Worm (Caenorhabditis elegans) whole organism, young adult: Measurements from ENCODE around the gene K07E8.7.

Experiments
- B0336.3 ChIP-seq: fragments of 200-800 bp; sonication (Bioruptor generic); IDR thresholded peaks from 2 replicates; pipeline ENCODE4 v1.3.6; 2022; ENCODE audit warnings: missing genetic modification characterization, missing compliant biosample characterization
- C06A6.2 ChIP-seq: fragments of 200-800 bp; sonication (Bioruptor generic); conservative IDR thresholded peaks from 2 replicates; pipeline ENCODE4 v1.3.6; 2022; ENCODE audit warnings: missing genetic modification characterization, missing compliant biosample characterization
- F10E7.11 ChIP-seq: sonication (generic microtip); optimal IDR thresholded peaks from 2 replicates; lab custom pipeline; 2017; ENCODE audit warnings: mild to moderate bottlenecking, missing genetic modification characterization, moderate library complexity, missing compliant biosample characterization
- F22D6.2 ChIP-seq: sonication (generic microtip); optimal IDR thresholded peaks from 2 replicates; lab custom pipeline; 2016; ENCODE audit warnings: mild to moderate bottlenecking, missing genetic modification characterization, missing compliant biosample characterization
- F37B4.10 ChIP-seq: fragments of 200-800 bp; sonication (Bioruptor generic); IDR thresholded peaks from 2 replicates; pipeline ENCODE4 v1.3.6; 2022; ENCODE audit warnings: missing genetic modification characterization, missing compliant biosample characterization
- F57A8.1 ChIP-seq: fragments of 200-800 bp; sonication (Bioruptor generic); optimal IDR thresholded peaks from 2 replicates; lab custom pipeline; 2018; ENCODE audit warnings: mild to moderate bottlenecking, missing genetic modification characterization, moderate library complexity, missing compliant biosample characterization
- F57C9.4 ChIP-seq: sonication (generic microtip); optimal IDR thresholded peaks from 2 replicates; lab custom pipeline; 2017; ENCODE audit warnings: mild to moderate bottlenecking, missing genetic modification characterization, missing compliant biosample characterization
- K12H6.12 ChIP-seq: fragments of 200-800 bp; sonication (Bioruptor generic); optimal IDR thresholded peaks from 2 replicates; lab custom pipeline; 2018; ENCODE audit warnings: mild to moderate bottlenecking, missing genetic modification characterization, missing compliant biosample characterization
- T07F8.4 ChIP-seq: sonication (generic microtip); optimal IDR thresholded peaks from 2 replicates; lab custom pipeline; 2016; ENCODE audit warnings: mild to moderate bottlenecking, missing genetic modification characterization, moderate library complexity, missing compliant biosample characterization
- Y53F4B.3 ChIP-seq: fragments of 200-800 bp; sonication (Bioruptor generic); IDR thresholded peaks from 2 replicates; pipeline ENCODE4 v1.3.6; 2022; ENCODE audit warnings: missing genetic modification reagents, missing genetic modification characterization, missing compliant biosample characterization
- Y56A3A.18 ChIP-seq: fragments of 200-800 bp; sonication (Bioruptor generic); IDR thresholded peaks from 2 replicates; pipeline ENCODE4 v1.3.6; 2022; ENCODE audit warnings: missing genetic modification reagents, missing genetic modification characterization, missing compliant biosample characterization
- Y79H2A.3 ChIP-seq: fragments of 200-800 bp; sonication (Bioruptor generic); conservative IDR thresholded peaks from 2 replicates; pipeline ENCODE4 v1.3.6; 2022; ENCODE audit warnings: missing genetic modification reagents, missing genetic modification characterization, missing compliant biosample characterization
- ama-1 ChIP-seq, 3 experiments: fragments of 150-350 bp in 1 of 3; sonication (generic microtip) in 2 of 3; optimal IDR thresholded peaks; 2 replicates each; lab custom pipeline; 2014 to 2018; ENCODE audit warnings: missing biosample characterization in 2 of 3, missing genetic modification characterization in 2 of 3, missing genetic modification reagents in 2 of 3
- attf-5 ChIP-seq: fragments of 200-800 bp; sonication (Bioruptor generic); optimal IDR thresholded peaks from 2 replicates; lab custom pipeline; 2018; ENCODE audit warnings: mild to moderate bottlenecking, missing genetic modification characterization, missing compliant biosample characterization
- cebp-1 ChIP-seq, 2 experiments: fragments of 200-800 bp in 1 of 2; sonication (Bioruptor generic) in 1 of 2; sonication (generic microtip) in 1 of 2; IDR thresholded peaks in 1 of 2; optimal IDR thresholded peaks in 1 of 2; 2 replicates each; pipeline versions ENCODE4 v1.3.6 to Lab custom; 2017 to 2022; ENCODE audit warnings: missing compliant biosample characterization in 2 of 2, missing genetic modification characterization in 2 of 2, mild to moderate bottlenecking in 1 of 2, missing genetic modification reagents in 1 of 2, moderate library complexity in 1 of 2
- ceh-100 ChIP-seq: fragments of 200-800 bp; sonication (Bioruptor generic); IDR thresholded peaks from 2 replicates; pipeline ENCODE4 v1.3.6; 2022; ENCODE audit warnings: missing genetic modification reagents, missing genetic modification characterization, missing compliant biosample characterization
- ceh-27 ChIP-seq: fragments of 200-800 bp; sonication (Bioruptor generic); optimal IDR thresholded peaks from 2 replicates; lab custom pipeline; 2018; ENCODE audit warnings: mild to moderate bottlenecking, missing genetic modification characterization, moderate library complexity, missing compliant biosample characterization
- ceh-40 ChIP-seq: fragments of 200-800 bp; sonication (Bioruptor generic); IDR thresholded peaks from 2 replicates; pipeline ENCODE4 v1.3.6; 2022; ENCODE audit warnings: missing genetic modification characterization, missing compliant biosample characterization
- ceh-91 ChIP-seq: fragments of 200-800 bp; sonication (Bioruptor generic); IDR thresholded peaks from 2 replicates; pipeline ENCODE4 v1.3.6; 2022; ENCODE audit warnings: missing genetic modification reagents, missing genetic modification characterization, missing compliant biosample characterization
- dox-1 ChIP-seq: fragments of 200-800 bp; sonication (Bioruptor generic); IDR thresholded peaks from 2 replicates; pipeline ENCODE4 v1.3.6; 2022; ENCODE audit warnings: missing genetic modification reagents, missing genetic modification characterization, missing compliant biosample characterization
- dpff-1 ChIP-seq: sonication (generic microtip); optimal IDR thresholded peaks from 2 replicates; lab custom pipeline; 2017; ENCODE audit warnings: mild to moderate bottlenecking, missing genetic modification characterization, missing compliant biosample characterization
- egrh-3 ChIP-seq: fragments of 200-800 bp; sonication (Bioruptor generic); IDR thresholded peaks from 2 replicates; pipeline ENCODE4 v1.3.6; 2022; ENCODE audit warnings: missing genetic modification reagents, missing genetic modification characterization, missing compliant biosample characterization
- ets-4 ChIP-seq: fragments of 200-800 bp; sonication (Bioruptor generic); optimal IDR thresholded peaks from 2 replicates; lab custom pipeline; 2018; ENCODE audit warnings: mild to moderate bottlenecking, missing genetic modification characterization, missing compliant biosample characterization
- hmg-1.2 ChIP-seq: fragments of 200-800 bp; sonication (Bioruptor generic); IDR thresholded peaks from 2 replicates; pipeline ENCODE4 v1.3.6; 2022; ENCODE audit warnings: missing genetic modification reagents, missing genetic modification characterization, missing compliant biosample characterization
- hsf-1 ChIP-seq: fragments of 200-800 bp; sonication (Bioruptor generic); IDR thresholded peaks from 2 replicates; pipeline ENCODE4 v1.3.6; 2022; ENCODE audit warnings: missing genetic modification reagents, missing genetic modification characterization, missing compliant biosample characterization
- let-607 ChIP-seq, 2 experiments: fragments of 200-800 bp in 1 of 2; sonication (Bioruptor generic) in 1 of 2; sonication (generic microtip) in 1 of 2; optimal IDR thresholded peaks; 2 replicates each; lab custom pipeline; 2016 to 2018; ENCODE audit warnings: mild to moderate bottlenecking in 2 of 2, missing compliant biosample characterization in 2 of 2, missing genetic modification characterization in 2 of 2, moderate library complexity in 2 of 2, missing genotype in 1 of 2
- lsy-27 ChIP-seq: sonication (generic microtip); optimal IDR thresholded peaks from 2 replicates; lab custom pipeline; 2017; ENCODE audit warnings: missing genetic modification characterization, mild to moderate bottlenecking, missing compliant biosample characterization, antibody characterized with exemption, missing genotype, borderline replicate concordance; ENCODE audit not compliant: insufficient read depth
- madf-3 ChIP-seq: fragments of 200-800 bp; sonication (Bioruptor generic); IDR thresholded peaks from 2 replicates; pipeline ENCODE4 v1.3.6; 2022; ENCODE audit warnings: missing genetic modification reagents, missing genetic modification characterization, missing compliant biosample characterization
- madf-6 ChIP-seq: fragments of 200-800 bp; sonication (Bioruptor generic); IDR thresholded peaks from 2 replicates; pipeline ENCODE4 v1.3.6; 2022; ENCODE audit warnings: missing genetic modification reagents, missing genetic modification characterization, missing compliant biosample characterization
- mel-28 ChIP-seq: sonication (generic microtip); optimal IDR thresholded peaks from 2 replicates; lab custom pipeline; 2016; ENCODE audit warnings: borderline replicate concordance, mild to moderate bottlenecking, missing genetic modification characterization, missing compliant biosample characterization
- mxl-1 ChIP-seq: sonication (generic microtip); optimal IDR thresholded peaks from 2 replicates; lab custom pipeline; 2016; ENCODE audit warnings: missing genetic modification characterization, missing compliant biosample characterization
- nhr-120 ChIP-seq: fragments of 200-800 bp; sonication (Bioruptor generic); IDR thresholded peaks from 2 replicates; pipeline ENCODE4 v1.3.6; 2022; ENCODE audit warnings: missing genetic modification characterization, missing compliant biosample characterization
- pbrm-1 ChIP-seq: fragments of 200-800 bp; sonication (Bioruptor generic); IDR thresholded peaks from 2 replicates; pipeline ENCODE4 v1.3.6; 2022; ENCODE audit warnings: missing genetic modification reagents, missing genetic modification characterization, missing compliant biosample characterization
- rcor-1 ChIP-seq: fragments of 200-800 bp; sonication (Bioruptor generic); IDR thresholded peaks from 2 replicates; pipeline ENCODE4 v1.3.6; 2022; ENCODE audit warnings: missing genetic modification reagents, missing genetic modification characterization, missing compliant biosample characterization
- sea-2 ChIP-seq: fragments of 200-800 bp; sonication (Bioruptor generic); IDR thresholded peaks from 2 replicates; pipeline ENCODE4 v1.3.6; 2022; ENCODE audit warnings: missing genetic modification characterization, missing compliant biosample characterization
- unc-62 ChIP-seq: fragments of 150-350 bp; optimal IDR thresholded peaks from 2 replicates; lab custom pipeline; 2014; ENCODE audit warnings: missing biosample characterization, missing genetic modification reagents, missing genetic modification characterization
- xnd-1 ChIP-seq: sonication (generic microtip); optimal IDR thresholded peaks from 2 replicates; lab custom pipeline; 2016; ENCODE audit warnings: missing genotype, missing genetic modification reagents, missing genetic modification characterization, missing compliant biosample characterization
- zfh-2 ChIP-seq: fragments of 200-800 bp; sonication (Bioruptor generic); conservative IDR thresholded peaks from 2 replicates; pipeline ENCODE4 v1.3.6; 2022; ENCODE audit warnings: missing genetic modification reagents, missing genetic modification characterization, missing compliant biosample characterization
- ztf-6 ChIP-seq: fragments of 200-800 bp; sonication (Bioruptor generic); IDR thresholded peaks from 2 replicates; pipeline ENCODE4 v1.3.6; 2022; ENCODE audit warnings: missing genetic modification reagents, missing genetic modification characterization, missing compliant biosample characterization

K07E8.7 gene

ce11 chrII:632545-632944, 17.6 kb downstream of the K07E8.7 start:
- TF ChIP-seq hsf-1 (peak; percentile 98), Y56A3A.18 (GFP tag; lab: Robert Waterston, UW) (0 out of 2 replicates have a peak, but pooled peaks have one; percentile 26), madf-6 (peak; percentile 57; the same call in 1 of the 2 replicates), madf-3 (GFP tag; lab: Robert Waterston, UW) (0 out of 2 replicates have a peak, but pooled peaks have one; percentile 71), ceh-40 (GFP tag; lab: Robert Waterston, UW) (peak; percentile 72; the same call in 1 of the 2 replicates), rcor-1 (peak; percentile 59; the same call in 1 of the 2 replicates), dox-1 (peak; percentile 87), egrh-3 (GFP tag; lab: Robert Waterston, UW) (peak; percentile 29; the same call in 1 of the 2 replicates)
- TF ChIP-seq, all 124 proteins: peak for 8; not testable (repeated sequence) for 116

DNA sequence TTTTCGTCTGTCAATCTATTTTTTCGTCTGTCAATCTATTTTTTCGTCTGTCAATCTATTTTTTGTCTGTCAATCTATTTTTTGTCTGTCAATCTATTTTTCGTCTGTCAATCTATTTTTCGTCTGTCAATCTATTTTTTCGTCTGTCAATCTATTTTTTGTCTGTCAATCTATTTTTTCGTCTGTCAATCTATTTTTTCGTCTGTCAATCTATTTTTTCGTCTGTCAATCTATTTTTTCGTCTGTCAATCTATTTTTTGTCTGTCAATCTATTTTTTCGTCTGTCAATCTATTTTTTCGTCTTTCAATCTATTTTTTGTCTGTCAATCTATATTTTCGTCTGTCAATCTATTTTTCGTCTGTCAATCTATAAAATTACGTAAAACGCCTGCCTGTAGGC, 20.7 kb downstream of the K07E8.7 start:
- peak; percentile 91 for TF ChIP-seq egrh-3 (GFP tag; lab: Robert Waterston, UW)
- TF ChIP-seq Y53F4B.3 (GFP tag; lab: Robert Waterston, UW) = peak; percentile 96; the same call in 1 of the 2 replicates

DNA sequence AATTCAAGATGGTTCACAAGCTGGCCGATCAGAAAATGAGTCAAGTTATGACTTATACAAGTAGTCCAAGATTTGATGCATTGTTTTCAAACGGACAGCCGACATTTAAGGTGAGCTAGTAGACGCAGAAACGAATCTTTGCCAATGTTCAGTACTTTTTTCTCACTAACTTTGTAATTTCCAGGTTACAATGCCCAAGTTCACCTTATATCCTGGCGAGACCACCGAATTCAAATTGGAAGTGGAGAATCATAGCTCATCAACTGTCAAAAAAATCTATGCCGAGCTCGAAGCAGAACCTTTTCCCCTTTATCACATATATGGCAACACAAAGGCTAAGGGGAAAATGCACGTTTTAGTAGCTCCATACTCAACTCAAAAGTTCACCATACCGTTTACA, 22.3 kb downstream of the K07E8.7 start:
- TF ChIP-seq Y79H2A.3 (GFP tag; lab: Robert Waterston, UW) (no peak), mel-28 (tag; lab: Kevin White, UChicago) (no peak), Y56A3A.18 (GFP tag; lab: Robert Waterston, UW) (no peak), ceh-91 (GFP tag; lab: Robert Waterston, UW) (no peak), ama-1 (optimal IDR thresholded peaks at IDR 0.05; lab: Kevin White, UChicago) (no peak), ama-1 (GFP tag; optimal IDR thresholded peaks at IDR 0.05; lab: Kevin White, UChicago) (no peak)

- TF ChIP-seq cebp-1 (GFP tag; IDR thresholded peaks at IDR 0.05; lab: Robert Waterston, UW) = no peak
- TF ChIP-seq cebp-1 (tag; optimal IDR thresholded peaks at IDR 0.05; lab: Kevin White, UChicago) = no peak
- no peak for TF ChIP-seq F57C9.4 (tag; lab: Kevin White, UChicago)
- no peak for TF ChIP-seq F10E7.11
- no peak for TF ChIP-seq C06A6.2 (GFP tag; lab: Robert Waterston, UW)
- TF ChIP-seq T07F8.4 (tag; lab: Kevin White, UChicago) = no peak
- no peak for TF ChIP-seq ets-4 (GFP tag; lab: Kevin White, UChicago)
- no peak for TF ChIP-seq sea-2
- no peak for TF ChIP-seq attf-5 (GFP tag; lab: Kevin White, UChicago)
- TF ChIP-seq ztf-6 (GFP tag; lab: Robert Waterston, UW) = no peak
- no peak for TF ChIP-seq F37B4.10 (GFP tag; lab: Robert Waterston, UW)
- TF ChIP-seq F22D6.2 (tag; lab: Kevin White, UChicago) = no peak
- TF ChIP-seq lsy-27 (tag; lab: Kevin White, UChicago) = no peak
- TF ChIP-seq pbrm-1 (GFP tag; lab: Robert Waterston, UW) = no peak
- no peak for TF ChIP-seq unc-62 (GFP tag; lab: Kevin White, UChicago)
- no peak for TF ChIP-seq ceh-100 (GFP tag; lab: Robert Waterston, UW)
- TF ChIP-seq nhr-120 (GFP tag; lab: Robert Waterston, UW) = no peak
- TF ChIP-seq madf-3 (GFP tag; lab: Robert Waterston, UW) = no peak
- TF ChIP-seq xnd-1 (tag; lab: Kevin White, UChicago) = no peak
- TF ChIP-seq ceh-27 = no peak
These were observed 23.0 kb downstream of the K07E8.7 start, which contains the start of gene arrd-1 for ce11 chrII:627205-627604. Gene arrd-1, plus strand, starts transcription at chrII:627505.

DNA sequence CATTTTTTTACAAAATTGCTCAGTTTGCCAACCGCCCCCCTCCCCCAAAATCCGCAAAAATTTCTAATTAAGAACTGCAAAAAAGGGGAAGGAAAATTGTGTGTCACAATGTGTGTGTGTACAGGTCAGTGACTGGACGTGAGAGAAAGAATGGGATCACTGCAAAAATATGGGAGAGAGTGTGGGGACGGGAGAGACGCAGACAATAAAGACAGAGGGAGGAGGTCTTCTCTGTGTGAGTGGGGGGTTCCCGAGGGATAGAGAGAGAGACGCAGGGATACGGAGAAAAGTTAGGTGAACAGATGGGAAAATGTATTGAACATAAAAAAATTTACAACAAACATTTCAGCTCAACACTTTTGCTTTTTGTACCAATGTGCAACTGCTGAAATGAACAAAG, 24.2 kb downstream of the K07E8.7 start:
- TF ChIP-seq dpff-1 (no peak), K12H6.12 (tag; lab: Kevin White, UChicago) (peak; percentile 24), egrh-3 (GFP tag; lab: Robert Waterston, UW) (peak; percentile 20; the same call in 1 of the 2 replicates), mxl-1 (tag; lab: Kevin White, UChicago) (no peak), zfh-2 (GFP tag; lab: Robert Waterston, UW) (peak; percentile 57; the same call in 1 of the 2 replicates), let-607 (tag; optimal IDR thresholded peaks at IDR 0.05; lab: Kevin White, UChicago) (no peak), hmg-1.2 (peak; percentile 93), F57A8.1 (GFP tag; lab: Kevin White, UChicago) (no peak), B0336.3 (GFP tag; lab: Robert Waterston, UW) (no peak)
